Worm (Caenorhabditis elegans) whole organism, midembryonic: ENCODE measurements around the gene luc-7L3.
A peak's percentile ranks its signal among the peaks of the same experiment; 100 is the strongest.

Experiments used
- T22C8.4 ChIP-seq: fragments of 200-800 bp; sonication (Bioruptor generic); IDR thresholded peaks from 2 replicates; pipeline ENCODE4 v1.3.6; 2022; ENCODE audit warnings: missing genetic modification characterization, missing compliant biosample characterization
- cog-1 ChIP-seq: sonication (generic microtip); optimal IDR thresholded peaks from 2 replicates; lab custom pipeline; 2016; ENCODE audit warnings: missing genetic modification characterization, missing compliant biosample characterization
- flt-1 ChIP-seq: fragments of 200-800 bp; sonication (Bioruptor generic); IDR thresholded peaks from 2 replicates; pipeline ENCODE4 v1.3.6; 2022; ENCODE audit warnings: missing genetic modification characterization, missing compliant biosample characterization
- klf-2 ChIP-seq: fragments of 200-800 bp; sonication (Bioruptor generic); conservative IDR thresholded peaks from 2 replicates; pipeline ENCODE4 v1.3.6; 2022; ENCODE audit warnings: missing genetic modification reagents, missing genetic modification characterization, missing compliant biosample characterization
- med-1 ChIP-seq: sonication (generic microtip); optimal IDR thresholded peaks from 2 replicates; lab custom pipeline; 2017; ENCODE audit warnings: missing genetic modification characterization, mild to moderate bottlenecking, missing compliant biosample characterization, antibody characterized with exemption, missing genetic modification reagents; ENCODE audit not compliant: insufficient read depth
- ref-1 ChIP-seq: fragments of 200-800 bp; sonication (Bioruptor generic); conservative IDR thresholded peaks from 2 replicates; pipeline ENCODE4 v1.3.6; 2022; ENCODE audit warnings: missing genetic modification reagents, missing genetic modification characterization, missing compliant biosample characterization
- tab-1 ChIP-seq: fragments of 200-800 bp; sonication (Bioruptor generic); IDR thresholded peaks from 2 replicates; pipeline ENCODE4 v1.3.6; 2022; ENCODE audit warnings: missing genetic modification characterization, missing compliant biosample characterization
- ztf-23 ChIP-seq: fragments of 200-800 bp; sonication (Bioruptor generic); IDR thresholded peaks from 2 replicates; pipeline ENCODE4 v1.3.6; 2022; ENCODE audit warnings: missing genetic modification reagents, missing genetic modification characterization, missing compliant biosample characterization
- ztf-29 ChIP-seq: fragments of 200-800 bp; sonication (Bioruptor generic); IDR thresholded peaks from 2 replicates; pipeline ENCODE4 v1.3.6; 2022; ENCODE audit warnings: missing genetic modification reagents, missing genetic modification characterization, missing compliant biosample characterization

The luc-7L3 gene

DNA sequence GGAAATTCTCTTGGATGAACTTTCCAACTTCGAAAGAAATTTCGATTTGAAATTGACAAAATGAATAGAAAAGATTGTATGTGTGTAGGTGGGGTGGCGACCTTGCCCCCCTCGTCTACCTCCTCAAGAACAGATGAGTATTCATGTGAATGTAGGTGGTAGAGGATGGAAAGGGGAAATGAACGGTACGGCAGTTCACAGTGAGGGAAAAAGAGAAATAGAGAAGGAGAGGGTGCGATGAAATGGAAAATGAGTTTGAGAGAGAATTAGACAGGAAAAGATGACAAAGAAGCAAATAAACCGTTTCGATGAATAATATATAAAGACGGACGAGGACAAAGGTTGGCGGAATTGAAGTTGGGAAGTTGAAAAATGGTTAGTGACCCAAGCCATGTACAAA is 24.2 kb upstream of the luc-7L3 start:
- TF ChIP-seq flt-1 (GFP tag; lab: Robert Waterston, UW) (no peak), tab-1 (0 out of 2 replicates have a peak, but pooled peaks have one; percentile 57), ztf-23 (GFP tag; lab: Robert Waterston, UW) (peak; percentile 61; the same call in 1 of the 2 replicates), cog-1 (tag; lab: Kevin White, UChicago) (no peak), med-1 (no peak), T22C8.4 (GFP tag; lab: Robert Waterston, UW) (no peak)

- TF ChIP-seq klf-2 = no peak
- no peak for TF ChIP-seq ref-1 (GFP tag; lab: Robert Waterston, UW)
- no peak for TF ChIP-seq ztf-23 (GFP tag; lab: Robert Waterston, UW)
- TF ChIP-seq ztf-29 = no peak
- no peak for TF ChIP-seq T22C8.4 (GFP tag; lab: Robert Waterston, UW)
Measured at ce11 chrII:121121-121520, 23.3 kb upstream of the luc-7L3 start, which contains the start of gene K10B4.3. Gene K10B4.3 (minus strand): TSS chrII:121221.

DNA sequence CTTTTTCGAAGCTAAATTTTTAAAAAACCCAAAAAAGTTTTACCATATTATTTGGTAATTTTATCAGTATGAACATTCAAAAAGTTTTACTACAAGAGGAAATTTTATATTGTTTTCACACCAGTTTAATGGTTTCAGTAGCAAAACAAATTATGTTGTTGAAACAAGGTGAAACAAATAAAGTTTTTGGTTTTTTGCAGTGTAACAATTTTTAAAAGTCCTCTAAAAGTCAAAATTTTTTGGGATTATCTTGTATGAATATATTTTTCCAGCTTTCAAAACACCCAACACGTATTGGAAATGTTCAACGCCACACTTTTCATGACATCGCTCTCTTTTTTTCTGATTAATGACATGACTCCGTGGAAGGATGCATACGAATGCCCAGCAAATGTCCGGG is 19.1 kb upstream of the luc-7L3 start, which contains the start of gene srt-54:
srt-54 (plus strand) TSS at position 301 of the 400 bp plus-strand sequence.
- TF ChIP-seq med-1 (no peak), klf-2 (no peak), T22C8.4 (GFP tag; lab: Robert Waterston, UW) (no peak), ref-1 (GFP tag; lab: Robert Waterston, UW) (no peak)

- TF ChIP-seq ztf-29 = no peak
Measured at ce11 chrII:112231-112630, 14.4 kb upstream of the luc-7L3 start.

DNA sequence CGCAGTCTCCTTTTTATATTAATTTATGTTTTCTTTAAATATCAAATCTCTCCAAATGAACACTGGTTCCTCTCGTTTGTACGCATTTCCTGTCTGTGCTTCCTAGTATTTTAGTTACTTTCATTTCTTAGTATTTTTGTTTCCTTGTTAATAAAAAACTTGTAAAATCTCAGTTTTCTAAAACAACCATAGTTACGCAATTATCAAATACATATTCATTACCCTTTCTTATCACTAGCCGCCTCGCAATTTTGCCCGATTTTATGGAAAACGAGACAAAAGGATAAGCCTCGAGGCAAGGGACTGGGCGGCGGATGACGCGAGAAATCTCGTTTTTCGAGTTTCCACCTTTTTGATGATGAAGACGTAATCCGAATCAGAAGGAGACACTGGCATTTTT is 13.4 kb upstream of the luc-7L3 start, which contains the start of gene C50D2.1:
C50D2.1 (plus strand) TSS at position 301 of the 400 bp plus-strand sequence.
- TF ChIP-seq med-1 = no peak
- no peak for TF ChIP-seq T22C8.4 (GFP tag; lab: Robert Waterston, UW)
- no peak for TF ChIP-seq ref-1 (GFP tag; lab: Robert Waterston, UW)
- TF ChIP-seq flt-1 (GFP tag; lab: Robert Waterston, UW) = no peak
- no peak for TF ChIP-seq cog-1 (tag; lab: Kevin White, UChicago)
- no peak for TF ChIP-seq tab-1
- TF ChIP-seq ztf-23 (GFP tag; lab: Robert Waterston, UW) = no peak
- TF ChIP-seq klf-2 = no peak
- no peak for TF ChIP-seq ztf-29

- TF ChIP-seq ref-1 (GFP tag; lab: Robert Waterston, UW) (no peak), flt-1 (GFP tag; lab: Robert Waterston, UW) (no peak), med-1 (no peak), T22C8.4 (GFP tag; lab: Robert Waterston, UW) (no peak), tab-1 (no peak), ztf-29 (no peak), klf-2 (no peak), cog-1 (tag; lab: Kevin White, UChicago) (no peak), ztf-23 (GFP tag; lab: Robert Waterston, UW) (no peak)
Measured at ce11 chrII:108865-109264, 11.0 kb upstream of the luc-7L3 start, which contains the start of gene C50D2.2. Gene C50D2.2 (plus strand): TSS chrII:109165.

DNA sequence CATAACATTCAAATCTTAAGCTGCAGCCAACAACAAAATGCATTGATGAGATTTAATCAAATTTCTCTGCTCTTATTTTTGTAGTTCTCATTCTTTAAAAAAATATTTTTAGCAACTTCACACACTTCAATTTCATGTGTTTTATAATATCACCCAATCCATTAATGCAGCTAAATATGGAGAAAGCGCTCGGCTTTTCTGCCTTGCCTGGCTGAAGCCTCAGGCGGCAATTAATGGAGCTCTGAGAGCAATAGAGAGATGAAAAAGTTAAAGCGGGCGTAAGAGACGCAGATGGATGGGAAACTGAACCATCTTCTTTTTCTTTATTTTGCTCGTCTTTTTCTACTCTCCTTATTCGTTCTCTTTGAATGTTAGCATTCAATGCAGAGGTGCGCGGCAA is 9.9 kb upstream of the luc-7L3 start:
- no peak for TF ChIP-seq ztf-29
- TF ChIP-seq cog-1 (tag; lab: Kevin White, UChicago) = no peak
- no peak for TF ChIP-seq T22C8.4 (GFP tag; lab: Robert Waterston, UW)
- TF ChIP-seq tab-1 = no peak

ce11 chrII:105889-106288 is 8.1 kb upstream of the luc-7L3 start, which contains the start of gene txt-1:
Gene txt-1 (plus strand): TSS chrII:106189.
- TF ChIP-seq ref-1 (GFP tag; lab: Robert Waterston, UW) (no peak), klf-2 (no peak), T22C8.4 (GFP tag; lab: Robert Waterston, UW) (no peak), flt-1 (GFP tag; lab: Robert Waterston, UW) (no peak), tab-1 (no peak), cog-1 (tag; lab: Kevin White, UChicago) (no peak), ztf-29 (no peak), med-1 (no peak), ztf-23 (GFP tag; lab: Robert Waterston, UW) (no peak)

DNA sequence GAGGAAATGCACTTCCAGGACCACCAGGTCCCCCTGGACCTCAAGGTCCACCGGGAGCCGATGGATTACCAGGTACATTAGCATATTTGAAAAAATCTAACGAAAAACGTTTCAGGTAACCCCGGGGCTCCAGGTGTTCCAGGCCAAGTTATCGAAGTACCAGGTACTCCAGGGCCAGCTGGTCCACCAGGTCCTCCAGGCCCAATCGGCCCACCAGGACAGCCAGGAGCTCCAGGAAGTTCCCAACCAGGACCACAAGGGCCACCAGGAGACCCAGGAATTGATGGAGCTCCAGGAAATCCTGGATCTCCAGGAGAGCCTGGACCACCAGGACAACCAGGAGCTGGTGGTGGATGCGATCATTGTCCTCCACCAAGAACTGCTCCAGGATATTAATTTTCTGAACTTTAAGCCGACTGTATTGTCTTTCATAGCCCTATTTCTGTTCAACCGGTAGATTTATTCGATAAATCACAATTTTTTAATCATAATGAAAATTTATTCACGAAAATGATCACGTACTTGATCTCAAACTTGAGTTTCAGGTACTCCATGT is 7.6 kb upstream of the luc-7L3 start:
- TF ChIP-seq klf-2 = no peak
- TF ChIP-seq ztf-29 = no peak
- TF ChIP-seq tab-1 = no peak
- no peak for TF ChIP-seq cog-1 (tag; lab: Kevin White, UChicago)
- TF ChIP-seq med-1 = no peak
- no peak for TF ChIP-seq ztf-23 (GFP tag; lab: Robert Waterston, UW)

- TF ChIP-seq T22C8.4 (GFP tag; lab: Robert Waterston, UW) = no peak
- TF ChIP-seq klf-2 = no peak
- no peak for TF ChIP-seq med-1
- TF ChIP-seq flt-1 (GFP tag; lab: Robert Waterston, UW) = no peak
- TF ChIP-seq cog-1 (tag; lab: Kevin White, UChicago) = no peak
- no peak for TF ChIP-seq tab-1
- TF ChIP-seq ref-1 (GFP tag; lab: Robert Waterston, UW) = no peak
- TF ChIP-seq ztf-29 = no peak
- TF ChIP-seq ztf-23 (GFP tag; lab: Robert Waterston, UW) = no peak
Measured at ce11 chrII:104234-104633, 6.4 kb upstream of the luc-7L3 start, which contains the start of gene col-68. Gene col-68 (plus strand): TSS chrII:104534.

- TF ChIP-seq T22C8.4 (GFP tag; lab: Robert Waterston, UW) (no peak), cog-1 (tag; lab: Kevin White, UChicago) (no peak), ztf-23 (GFP tag; lab: Robert Waterston, UW) (no peak), tab-1 (no peak), ztf-29 (no peak), flt-1 (GFP tag; lab: Robert Waterston, UW) (no peak), ref-1 (GFP tag; lab: Robert Waterston, UW) (no peak), med-1 (no peak), klf-2 (no peak)
Measured at ce11 chrII:101176-101575, 3.3 kb upstream of the luc-7L3 start.
